Worm (Caenorhabditis elegans) whole organism, midembryonic: ENCODE data around the gene del-5.

Experiments used
- T22C8.4 ChIP-seq: fragments of 200-800 bp; sonication (Bioruptor generic); IDR thresholded peaks from 2 replicates; pipeline ENCODE4 v1.3.6; 2022; ENCODE audit warnings: missing genetic modification characterization, missing compliant biosample characterization
- cog-1 ChIP-seq: sonication (generic microtip); optimal IDR thresholded peaks from 2 replicates; lab custom pipeline; 2016; ENCODE audit warnings: missing genetic modification characterization, missing compliant biosample characterization
- flt-1 ChIP-seq: fragments of 200-800 bp; sonication (Bioruptor generic); IDR thresholded peaks from 2 replicates; pipeline ENCODE4 v1.3.6; 2022; ENCODE audit warnings: missing genetic modification characterization, missing compliant biosample characterization
- klf-2 ChIP-seq: fragments of 200-800 bp; sonication (Bioruptor generic); conservative IDR thresholded peaks from 2 replicates; pipeline ENCODE4 v1.3.6; 2022; ENCODE audit warnings: missing genetic modification reagents, missing genetic modification characterization, missing compliant biosample characterization
- ref-1 ChIP-seq: fragments of 200-800 bp; sonication (Bioruptor generic); conservative IDR thresholded peaks from 2 replicates; pipeline ENCODE4 v1.3.6; 2022; ENCODE audit warnings: missing genetic modification reagents, missing genetic modification characterization, missing compliant biosample characterization
- tab-1 ChIP-seq: fragments of 200-800 bp; sonication (Bioruptor generic); IDR thresholded peaks from 2 replicates; pipeline ENCODE4 v1.3.6; 2022; ENCODE audit warnings: missing genetic modification characterization, missing compliant biosample characterization
- ztf-29 ChIP-seq: fragments of 200-800 bp; sonication (Bioruptor generic); IDR thresholded peaks from 2 replicates; pipeline ENCODE4 v1.3.6; 2022; ENCODE audit warnings: missing genetic modification reagents, missing genetic modification characterization, missing compliant biosample characterization

The del-5 gene

ce11 chrX:10956972-10957678, 50.9 kb downstream of the del-5 start:
- TF ChIP-seq tab-1 (GFP tag; lab: Robert Waterston, UW) (no peak), ztf-29 (no peak), klf-2 (GFP tag; lab: Robert Waterston, UW) (no peak), cog-1 (tag; lab: Kevin White, UChicago) (no peak), flt-1 (GFP tag; lab: Robert Waterston, UW) (no peak), ref-1 (GFP tag; lab: Robert Waterston, UW) (no peak), T22C8.4 (GFP tag; lab: Robert Waterston, UW) (no peak)
